Worm (Caenorhabditis elegans): ENCODE measurements around the gene tbc-7.

ce11 chrX:5120807-5121206 lies 13.3 kb upstream of the tbc-7 start:
- TF ChIP-seq nfyb-1 (GFP tag; IDR thresholded peaks at IDR 0.05) (no peak), cebp-2 (GFP tag; IDR thresholded peaks at IDR 0.05) (no peak), B0019.2 (GFP tag; conservative IDR thresholded peaks at IDR 0.05) (no peak)

All from whole organism, young adult.